Fruit fly (Drosophila melanogaster) whole organism, embryonic: Measurements from ENCODE around the gene CG3117.
A peak's percentile ranks its signal among the peaks of the same experiment; 100 is the strongest.

Source experiments
- CG1024 ChIP-seq: fragments of 200-800 bp; sonication (Bioruptor generic); IDR thresholded peaks from 2 replicates; pipeline ENCODE4 v1.3.6; 2022; ENCODE audit warnings: missing biosample characterization, missing genetic modification characterization
- CG10654 ChIP-seq: fragments of 200-800 bp; sonication (Bioruptor generic); optimal IDR thresholded peaks from 2 replicates; lab custom pipeline; 2016; ENCODE audit warnings: missing biosample characterization, missing genetic modification characterization
- CG11398 ChIP-seq: fragments of 200-800 bp; sonication (Bioruptor generic); optimal IDR thresholded peaks from 2 replicates; lab custom pipeline; 2016; ENCODE audit warnings: missing biosample characterization, missing genetic modification characterization
- CG11695 ChIP-seq: fragments of 200-800 bp; sonication (Bioruptor generic); IDR thresholded peaks from 3 replicates; pipeline ENCODE4 v1.3.6; 2022; ENCODE audit warnings: missing biosample characterization, missing genetic modification characterization
- CG12219 ChIP-seq: fragments of 200-800 bp; sonication (Bioruptor generic); optimal IDR thresholded peaks from 3 replicates; lab custom pipeline; 2018; ENCODE audit warnings: missing biosample characterization, mild to moderate bottlenecking, missing genetic modification characterization
- CG1233 ChIP-seq: fragments of 200-800 bp; sonication (Bioruptor generic); optimal IDR thresholded peaks from 4 replicates; lab custom pipeline; 2018; ENCODE audit warnings: missing biosample characterization, mild to moderate bottlenecking, missing genetic modification characterization
- CG1529 ChIP-seq: fragments of 200-800 bp; sonication (Bioruptor generic); optimal IDR thresholded peaks from 3 replicates; lab custom pipeline; 2018; ENCODE audit warnings: missing biosample characterization, missing genetic modification characterization
- CG1792 ChIP-seq: fragments of 200-800 bp; sonication (Bioruptor generic); optimal IDR thresholded peaks from 2 replicates; lab custom pipeline; 2016; ENCODE audit warnings: missing biosample characterization, missing genetic modification characterization
- CG18599 ChIP-seq: fragments of 200-800 bp; sonication (Bioruptor generic); optimal IDR thresholded peaks from 3 replicates; lab custom pipeline; 2017; ENCODE audit warnings: missing biosample characterization, missing genetic modification characterization, mild to moderate bottlenecking, moderate library complexity, missing genetic modification reagents
- CG2199 ChIP-seq: fragments of 200-800 bp; sonication (Bioruptor generic); IDR thresholded peaks from 3 replicates; pipeline ENCODE4 v1.3.6; 2022; ENCODE audit warnings: missing biosample characterization, missing genetic modification characterization
- CG31441 ChIP-seq: fragments of 200-800 bp; sonication (Bioruptor generic); IDR thresholded peaks from 2 replicates; pipeline ENCODE4 v1.3.6; 2022; ENCODE audit warnings: missing biosample characterization, missing genetic modification characterization
- CG34224 ChIP-seq: fragments of 200-800 bp; sonication (Bioruptor generic); IDR thresholded peaks from 3 replicates; pipeline ENCODE4 v1.3.6; 2022; ENCODE audit warnings: missing biosample characterization, missing genetic modification characterization; ENCODE audit not compliant: partially characterized antibody
- CG3995 ChIP-seq: fragments of 200-800 bp; sonication (Bioruptor generic); optimal IDR thresholded peaks from 3 replicates; lab custom pipeline; 2016; ENCODE audit warnings: missing biosample characterization, missing genetic modification characterization
- CG6654 ChIP-seq: fragments of 200-800 bp; sonication (Bioruptor generic); optimal IDR thresholded peaks from 2 replicates; lab custom pipeline; 2017; ENCODE audit warnings: missing biosample characterization, mild to moderate bottlenecking, missing genetic modification characterization
- CG7556 ChIP-seq: fragments of 200-800 bp; sonication (Bioruptor generic); optimal IDR thresholded peaks from 2 replicates; lab custom pipeline; 2017; ENCODE audit warnings: missing biosample characterization, mild to moderate bottlenecking, missing genetic modification characterization
- CG7839 ChIP-seq: fragments of 200-800 bp; sonication (Bioruptor generic); optimal IDR thresholded peaks from 3 replicates; lab custom pipeline; 2018; ENCODE audit warnings: missing biosample characterization, mild to moderate bottlenecking, missing genetic modification characterization, moderate library complexity
- CG8290 ChIP-seq, 3 experiments: fragments of 200-800 bp; sonication (Bioruptor generic); optimal IDR thresholded peaks; 2 replicates each; lab custom pipeline; 2016 to 2019; ENCODE audit warnings: missing biosample characterization in 3 of 3, missing genetic modification characterization in 3 of 3, mild to moderate bottlenecking in 2 of 3, moderate library complexity in 1 of 3
- CG9817 ChIP-seq: fragments of 200-800 bp; sonication (Bioruptor generic); optimal IDR thresholded peaks from 2 replicates; lab custom pipeline; 2018; ENCODE audit warnings: missing biosample characterization, mild to moderate bottlenecking, missing genetic modification characterization, moderate library complexity
- CG9932 ChIP-seq: fragments of 200-800 bp; sonication (Bioruptor generic); IDR thresholded peaks from 2 replicates; pipeline ENCODE4 v1.3.6; 2022; ENCODE audit warnings: missing biosample characterization, missing genetic modification characterization
- CTCF ChIP-seq: fragments of 200-800 bp; sonication (Bioruptor generic); optimal IDR thresholded peaks from 2 replicates; lab custom pipeline; 2017; ENCODE audit warnings: missing biosample characterization, mild to moderate bottlenecking, missing genetic modification characterization, moderate library complexity
- D ChIP-seq, 2 experiments: fragments of 200-800 bp in 1 of 2; fragments of >200 bp in 1 of 2; sonication (Bioruptor generic) in 1 of 2; optimal IDR thresholded peaks; 2 replicates in 1 of 2; 3 replicates in 1 of 2; lab custom pipeline; 2017; ENCODE audit warnings: mild to moderate bottlenecking in 1 of 2, missing biosample characterization in 1 of 2, missing genetic modification characterization in 1 of 2, missing genetic modification reagents in 1 of 2
- Dll ChIP-seq: fragments of 200-800 bp; sonication (Bioruptor generic); IDR thresholded peaks from 4 replicates; pipeline ENCODE4 v1.3.6; 2022; ENCODE audit warnings: missing biosample characterization, missing genetic modification characterization; ENCODE audit not compliant: partially characterized antibody
- Hand ChIP-seq: fragments of 200-800 bp; sonication (Bioruptor generic); optimal IDR thresholded peaks from 2 replicates; lab custom pipeline; 2017; ENCODE audit warnings: mild to moderate bottlenecking, missing biosample characterization, missing genetic modification reagents, missing genetic modification characterization
- MTF-1 ChIP-seq: fragments of 200-800 bp; sonication (Bioruptor generic); optimal IDR thresholded peaks from 2 replicates; lab custom pipeline; 2018; ENCODE audit warnings: missing biosample characterization, mild to moderate bottlenecking, missing genetic modification characterization, borderline replicate concordance
- NfI ChIP-seq: fragments of 200-800 bp; sonication (Bioruptor generic); optimal IDR thresholded peaks from 3 replicates; lab custom pipeline; 2018; ENCODE audit warnings: missing biosample characterization, mild to moderate bottlenecking, missing genetic modification characterization, moderate library complexity
- Xrp1 ChIP-seq: fragments of 200-800 bp; sonication (Bioruptor generic); IDR thresholded peaks from 2 replicates; pipeline ENCODE4 v1.3.6; 2022; ENCODE audit warnings: missing biosample characterization, missing genetic modification characterization
- bsh ChIP-seq, 2 experiments: fragments of 200-800 bp; sonication (Bioruptor generic); optimal IDR thresholded peaks; 2 replicates each; lab custom pipeline; 2017 to 2018; ENCODE audit warnings: mild to moderate bottlenecking in 2 of 2, missing biosample characterization in 2 of 2, missing genetic modification characterization in 2 of 2, moderate library complexity in 1 of 2
- cg ChIP-seq: fragments of 200-800 bp; sonication (Bioruptor generic); optimal IDR thresholded peaks from 3 replicates; lab custom pipeline; 2019; ENCODE audit warnings: missing biosample characterization, mild to moderate bottlenecking, missing genetic modification characterization, moderate library complexity
- dysf ChIP-seq: fragments of 200-800 bp; sonication (Bioruptor generic); IDR thresholded peaks from 3 replicates; pipeline ENCODE4 v1.3.6; 2022; ENCODE audit warnings: missing biosample characterization, missing genetic modification characterization
- eve ChIP-seq, 2 experiments: fragments of >200 bp; optimal IDR thresholded peaks; 2 replicates each; lab custom pipeline; 2017; ENCODE audit warnings: missing biosample characterization in 2 of 2, missing genetic modification characterization in 2 of 2
- fd64A ChIP-seq: fragments of 200-800 bp; sonication (Bioruptor generic); optimal IDR thresholded peaks from 3 replicates; lab custom pipeline; 2018; ENCODE audit warnings: missing biosample characterization, mild to moderate bottlenecking, missing genetic modification characterization
- fru ChIP-seq: fragments of >200 bp; optimal IDR thresholded peaks from 2 replicates; lab custom pipeline; 2017
- gce ChIP-seq: fragments of 200-800 bp; sonication (Bioruptor generic); IDR thresholded peaks from 3 replicates; pipeline ENCODE4 v1.3.6; 2022; ENCODE audit warnings: missing biosample characterization, missing genetic modification characterization
- grn ChIP-seq: fragments of 200-800 bp; sonication (Bioruptor generic); optimal IDR thresholded peaks from 3 replicates; lab custom pipeline; 2017; ENCODE audit warnings: missing biosample characterization, missing genetic modification characterization
- ham ChIP-seq: fragments of 200-800 bp; sonication (Bioruptor generic); IDR thresholded peaks from 2 replicates; pipeline ENCODE4 v1.3.6; 2022; ENCODE audit warnings: missing biosample characterization, missing genetic modification characterization
- hkb ChIP-seq, 2 experiments: fragments of 200-800 bp in 1 of 2; fragments of >200 bp in 1 of 2; sonication (Bioruptor generic) in 1 of 2; IDR thresholded peaks in 1 of 2; optimal IDR thresholded peaks in 1 of 2; 2 replicates each; pipeline versions ENCODE4 v1.3.6 to Lab custom; 2017 to 2022; ENCODE audit warnings: missing biosample characterization in 1 of 2, missing genetic modification characterization in 1 of 2
- jing ChIP-seq: fragments of 200-800 bp; sonication (Bioruptor generic); optimal IDR thresholded peaks from 2 replicates; lab custom pipeline; 2018; ENCODE audit warnings: missing biosample characterization, mild to moderate bottlenecking, missing genetic modification characterization
- kay ChIP-seq: fragments of 200-800 bp; sonication (Bioruptor generic); optimal IDR thresholded peaks from 2 replicates; lab custom pipeline; 2016; ENCODE audit warnings: missing biosample characterization, missing genetic modification characterization
- nau ChIP-seq: fragments of 200-800 bp; sonication (Bioruptor generic); optimal IDR thresholded peaks from 3 replicates; lab custom pipeline; 2017; ENCODE audit warnings: missing biosample characterization, mild to moderate bottlenecking, missing genetic modification characterization, missing genetic modification reagents
- onecut ChIP-seq: fragments of 200-800 bp; sonication (Bioruptor generic); IDR thresholded peaks from 2 replicates; pipeline ENCODE4 v1.3.6; 2022; ENCODE audit warnings: missing biosample characterization, missing genetic modification characterization
- otp ChIP-seq: fragments of 200-800 bp; sonication (Bioruptor generic); IDR thresholded peaks from 3 replicates; pipeline ENCODE4, ENCODE4 v1.3.6; 2022; ENCODE audit warnings: missing biosample characterization, missing genetic modification characterization
- ro ChIP-seq: fragments of 200-800 bp; sonication (Bioruptor generic); IDR thresholded peaks from 2 replicates; pipeline ENCODE4 v1.3.6; 2022; ENCODE audit warnings: missing biosample characterization, missing genetic modification characterization
- sd ChIP-seq: fragments of 200-800 bp; sonication (Bioruptor generic); optimal IDR thresholded peaks from 3 replicates; lab custom pipeline; 2018; ENCODE audit warnings: missing biosample characterization, mild to moderate bottlenecking, missing genetic modification characterization, moderate library complexity
- sens ChIP-seq: fragments of 200-800 bp; sonication (Bioruptor generic); peaks from one replicate; lab custom pipeline; 2016; ENCODE audit warnings: missing biosample characterization, missing genetic modification characterization
- sna ChIP-seq: fragments of 200-800 bp; sonication (Bioruptor generic); IDR thresholded peaks from 2 replicates; pipeline ENCODE4 v1.3.6; 2022; ENCODE audit warnings: missing biosample characterization, missing genetic modification characterization; ENCODE audit not compliant: partially characterized antibody
- tna ChIP-seq: fragments of 200-800 bp; sonication (Bioruptor generic); IDR thresholded peaks from 2 replicates; pipeline ENCODE4 v1.3.6; 2022; ENCODE audit warnings: missing biosample characterization, missing genetic modification characterization; ENCODE audit not compliant: partially characterized antibody
- trem ChIP-seq: fragments of 200-800 bp; optimal IDR thresholded peaks from 3 replicates; lab custom pipeline; 2019; ENCODE audit warnings: missing biosample characterization, mild to moderate bottlenecking, missing genetic modification characterization, moderate library complexity
- ttk ChIP-seq: fragments of 200-800 bp; sonication (Bioruptor generic); IDR thresholded peaks from 2 replicates; pipeline ENCODE4 v2.1.2; 2022; ENCODE audit warnings: missing biosample characterization, missing genetic modification characterization
- unc-4 ChIP-seq: fragments of 200-800 bp; sonication (Bioruptor generic); IDR thresholded peaks from 2 replicates; pipeline ENCODE4 v1.3.6; 2022; ENCODE audit warnings: missing biosample characterization, missing genetic modification characterization; ENCODE audit not compliant: partially characterized antibody

Gene CG3117

DNA sequence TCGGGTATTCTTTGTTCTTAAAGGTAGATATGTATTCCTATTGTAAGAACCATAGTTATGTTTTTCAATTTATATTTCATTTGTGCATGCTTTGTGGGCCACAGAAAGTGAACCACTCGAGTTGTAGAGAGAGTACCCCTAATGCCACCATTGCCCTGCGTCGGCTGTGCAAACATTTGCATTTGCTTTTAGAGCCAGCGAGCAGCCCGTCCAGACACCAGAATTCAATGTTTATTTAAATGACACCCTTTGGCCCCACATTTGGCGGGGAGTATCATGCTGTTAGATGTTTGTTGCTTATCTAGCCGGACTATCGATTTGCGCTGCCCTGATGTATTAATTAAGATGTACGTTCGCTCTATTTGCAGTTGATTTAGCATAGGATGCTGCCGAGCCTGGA lies 17.6 kb upstream of the CG3117 start (continued):
- no peak for TF ChIP-seq kay (GFP tag; lab: Kevin White, UChicago)
- TF ChIP-seq CG2199, result no peak
- peak; percentile 50 for TF ChIP-seq fd64A (GFP tag; lab: Kevin White, UChicago)
- no peak for TF ChIP-seq Dll (GFP tag; lab: Robert Waterston, UW)
- 0 out of 3 replicates have a peak, but pooled peaks have one; percentile 43 for TF ChIP-seq gce (GFP tag; lab: Robert Waterston, UW)
- TF ChIP-seq Xrp1 (GFP tag; lab: Robert Waterston, UW), result peak; percentile 57
- TF ChIP-seq D (optimal IDR thresholded peaks at IDR 0.05; lab: Kevin White, UChicago), result no peak
- peak; percentile 4 for TF ChIP-seq D (GFP tag; optimal IDR thresholded peaks at IDR 0.05; lab: Kevin White, UChicago)
- TF ChIP-seq CG8290 (GFP tag; optimal IDR thresholded peaks at IDR 0.05; lab: Kevin White, UChicago), result no peak
- peak in 1 of 2 experiments; percentile 62 for TF ChIP-seq CG8290 (tag; optimal IDR thresholded peaks at IDR 0.05; lab: Kevin White, UChicago)
- no peak for TF ChIP-seq grn (GFP tag; lab: Kevin White, UChicago)
- TF ChIP-seq CG9932 (GFP tag; lab: Robert Waterston, UW), result no peak
- peak; percentile 42; the same call in 1 of the 2 replicates for TF ChIP-seq onecut (GFP tag; lab: Robert Waterston, UW)
- no peak for TF ChIP-seq CG3995 (GFP tag; lab: Kevin White, UChicago)
- no peak for TF ChIP-seq trem (tag; lab: Kevin White, UChicago)
- TF ChIP-seq CG1529, result peak; percentile 0
- TF ChIP-seq CG11695 (GFP tag; lab: Robert Waterston, UW), result peak; percentile 63
- peak; percentile 16 for TF ChIP-seq NfI (GFP tag; lab: Kevin White, UChicago)
- 0 out of 3 replicates have a peak, but pooled peaks have one; percentile 6 for TF ChIP-seq dysf (GFP tag; lab: Robert Waterston, UW)
- TF ChIP-seq nau (GFP tag; lab: Kevin White, UChicago), result peak; percentile 13
- TF ChIP-seq CG10654 (GFP tag; lab: Kevin White, UChicago), result peak; percentile 6
- peak; percentile 11 for TF ChIP-seq CG18599
- TF ChIP-seq CG7556 (GFP tag; lab: Kevin White, UChicago), result peak; percentile 7
- no peak for TF ChIP-seq ro (GFP tag; lab: Robert Waterston, UW)
- TF ChIP-seq sens (GFP tag; lab: Kevin White, UChicago), result peak; percentile 65
- TF ChIP-seq CG1233, result peak; percentile 30
- no peak for TF ChIP-seq CG6654 (GFP tag; lab: Kevin White, UChicago)
- TF ChIP-seq CG1792, result peak; percentile 4
- TF ChIP-seq CG9817 (tag; lab: Kevin White, UChicago), result no peak
- TF ChIP-seq CG1024 (GFP tag; lab: Robert Waterston, UW), result peak; percentile 67; the same call in 1 of the 2 replicates
- no peak for TF ChIP-seq hkb (optimal IDR thresholded peaks at IDR 0.05; lab: Kevin White, UChicago)
- peak; percentile 50 for TF ChIP-seq hkb (GFP tag; IDR thresholded peaks at IDR 0.05; lab: Robert Waterston, UW)
- no peak for TF ChIP-seq Hand
- peak in 1 of 2 experiments; percentile 8 for TF ChIP-seq bsh (GFP tag; optimal IDR thresholded peaks at IDR 0.05; lab: Kevin White, UChicago)
- no peak for TF ChIP-seq cg (GFP tag; lab: Kevin White, UChicago)

DNA sequence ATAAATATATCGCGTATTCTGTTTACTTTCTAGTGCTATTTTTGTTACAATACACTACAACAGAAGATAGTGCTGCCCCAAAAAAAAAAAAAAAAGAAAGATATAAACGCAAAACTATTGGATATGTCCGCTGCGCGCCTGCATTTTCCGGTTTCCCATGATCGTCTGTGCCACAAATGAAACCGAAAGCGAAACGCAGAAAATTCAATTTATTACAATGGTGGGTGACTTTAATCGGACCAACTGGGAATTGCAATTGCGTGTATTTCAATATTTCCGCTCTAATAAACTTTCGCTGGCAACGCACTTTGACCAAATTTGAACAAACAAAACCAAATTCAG lies 15.6 kb upstream of the CG3117 start:
- TF ChIP-seq unc-4 (GFP tag; lab: Robert Waterston, UW), result peak; percentile 12; the same call in 1 of the 2 replicates
- TF ChIP-seq sd, result no peak
- TF ChIP-seq jing (GFP tag; lab: Kevin White, UChicago), result no peak
- TF ChIP-seq CG12219 (GFP tag; lab: Kevin White, UChicago), result no peak
- TF ChIP-seq fru, result no peak
- no peak for TF ChIP-seq eve (GFP tag; optimal IDR thresholded peaks at IDR 0.05; lab: Kevin White, UChicago)
- 0 out of 3 replicates have a peak, but pooled peaks have one; percentile 36 for TF ChIP-seq CG2199
- peak; percentile 5 for TF ChIP-seq CG11398 (GFP tag; lab: Kevin White, UChicago)
- no peak for TF ChIP-seq CG31441
- no peak for TF ChIP-seq nau (GFP tag; lab: Kevin White, UChicago)
- TF ChIP-seq sna (GFP tag; lab: Robert Waterston, UW), result no peak
- no peak for TF ChIP-seq tna (GFP tag; lab: Robert Waterston, UW)
- TF ChIP-seq CTCF, result no peak
- TF ChIP-seq otp (GFP tag; lab: Robert Waterston, UW), result peak; percentile 1; the same call in 1 of the 3 replicates
- TF ChIP-seq D (optimal IDR thresholded peaks at IDR 0.05; lab: Kevin White, UChicago), result no peak
- TF ChIP-seq D (GFP tag; optimal IDR thresholded peaks at IDR 0.05; lab: Kevin White, UChicago), result no peak
- no peak for TF ChIP-seq bsh (GFP tag; optimal IDR thresholded peaks at IDR 0.05; lab: Kevin White, UChicago)
- no peak for TF ChIP-seq CG34224
- TF ChIP-seq ttk (GFP tag; lab: Robert Waterston, UW), result no peak
- no peak for TF ChIP-seq CG7839 (tag; lab: Kevin White, UChicago)
- no peak for TF ChIP-seq ham (GFP tag; lab: Robert Waterston, UW)
- TF ChIP-seq sens (GFP tag; lab: Kevin White, UChicago), result peak; percentile 68
- no peak for TF ChIP-seq MTF-1 (GFP tag; lab: Kevin White, UChicago)
